Fruit fly (Drosophila melanogaster): ENCODE data around the gene fax.

fax gene

DNA sequence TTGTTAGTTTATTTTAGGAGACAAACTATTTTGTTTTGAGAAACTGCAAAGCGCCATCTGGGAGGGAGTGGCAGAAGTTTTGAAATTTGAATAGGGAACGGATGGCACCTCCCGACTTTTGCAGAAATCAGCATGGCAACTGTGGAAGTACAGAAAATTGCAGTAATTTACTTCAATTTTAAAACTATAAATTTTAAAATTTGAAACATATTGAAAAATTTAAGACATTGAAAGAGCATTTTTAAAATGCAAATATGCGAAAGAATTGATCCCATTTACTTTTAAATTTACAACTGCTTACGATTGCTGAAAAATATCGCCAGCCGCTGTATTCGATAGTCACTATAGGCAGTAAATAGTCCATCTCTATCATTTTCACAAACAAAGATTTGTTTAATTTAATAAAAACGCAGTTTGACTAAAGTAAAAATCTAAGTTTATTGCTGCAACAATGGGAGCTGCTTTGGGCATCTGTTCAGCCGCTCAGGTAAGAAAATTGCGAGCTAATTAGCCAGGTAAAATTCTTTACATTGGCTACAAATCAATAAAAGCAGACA lies 844 bp upstream of the fax start, which contains the start of gene Serinc (continued):
- TF ChIP-seq sob (GFP tag; IDR thresholded peaks at IDR 0.05) = peak; percentile 72
- TF ChIP-seq Fer2 (tag; optimal IDR thresholded peaks at IDR 0.05) = peak; percentile 16
- no peak for TF ChIP-seq her (GFP tag; optimal IDR thresholded peaks at IDR 0.05)
- TF ChIP-seq Awh (GFP tag; IDR thresholded peaks at IDR 0.05) = no peak
- peak; percentile 74 for TF ChIP-seq gro (GFP tag; optimal IDR thresholded peaks at IDR 0.05)
- peak; percentile 98 for TF ChIP-seq sna (GFP tag; IDR thresholded peaks at IDR 0.05; ENCODE audit: partially characterized antibody)
- peak; percentile 68 for TF ChIP-seq CG13624 (GFP tag; optimal IDR thresholded peaks at IDR 0.05)
- peak in 1 of 2 experiments; percentile 42 for TF ChIP-seq bsh (GFP tag; optimal IDR thresholded peaks at IDR 0.05)
- no peak for TF ChIP-seq CG5953 (GFP tag; IDR thresholded peaks at IDR 0.05)
- no peak for TF ChIP-seq wdn (GFP tag; IDR thresholded peaks at IDR 0.05)
- peak; percentile 50 to 59 for TF ChIP-seq dpn (GFP tag; optimal IDR thresholded peaks at IDR 0.05)
- TF ChIP-seq CG3407 (GFP tag; optimal IDR thresholded peaks at IDR 0.05) = peak; percentile 56
- TF ChIP-seq toy (GFP tag; IDR thresholded peaks at IDR 0.05) = no peak
- TF ChIP-seq CG4617 (GFP tag; optimal IDR thresholded peaks at IDR 0.05; ENCODE audit: borderline replicate concordance) = peak; percentile 91
- no peak for TF ChIP-seq Kr (GFP tag; optimal IDR thresholded peaks at IDR 0.05)
- TF ChIP-seq CG32532 (GFP tag; IDR thresholded peaks at IDR 0.05) = peak; percentile 62; the same call in 1 of the 2 replicates
- no peak for TF ChIP-seq gce (GFP tag; IDR thresholded peaks at IDR 0.05)
- no peak; the same call in 1 of the 2 replicates for TF ChIP-seq esg (GFP tag; conservative IDR thresholded peaks at IDR 0.05)
- TF ChIP-seq CG10543 (GFP tag; optimal IDR thresholded peaks at IDR 0.05) = peak; percentile 74
- peak; percentile 88 for TF ChIP-seq trem (tag; optimal IDR thresholded peaks at IDR 0.05)
- TF ChIP-seq CG12942 (GFP tag; optimal IDR thresholded peaks at IDR 0.05) = peak; percentile 28
- TF ChIP-seq CG11247 (GFP tag; IDR thresholded peaks at IDR 0.05) = 0 out of 2 replicates have a peak, but pooled peaks have one; percentile 5
- peak; percentile 30 for TF ChIP-seq CG2202 (tag; optimal IDR thresholded peaks at IDR 0.05)
- TF ChIP-seq CG13424 (tag; optimal IDR thresholded peaks at IDR 0.05) = peak; percentile 71
- no peak for TF ChIP-seq CG1024 (GFP tag; IDR thresholded peaks at IDR 0.05)
- peak; percentile 90 for TF ChIP-seq nerfin-2 (GFP tag; IDR thresholded peaks at IDR 0.05; ENCODE audit: partially characterized antibody)
- no peak for TF ChIP-seq otp (GFP tag; IDR thresholded peaks at IDR 0.05)
- peak; percentile 47 for TF ChIP-seq Fer1 (GFP tag; optimal IDR thresholded peaks at IDR 0.05)
- no peak for TF ChIP-seq stc (GFP tag; IDR thresholded peaks at IDR 0.05)
- no peak; the same call in 1 of the 2 replicates for TF ChIP-seq Xrp1 (GFP tag; IDR thresholded peaks at IDR 0.05)
- TF ChIP-seq Oaz (GFP tag; IDR thresholded peaks at IDR 0.05) = no peak
- TF ChIP-seq CG12744 (GFP tag; optimal IDR thresholded peaks at IDR 0.05) = no peak
- peak; percentile 36 for TF ChIP-seq CG12299 (tag; optimal IDR thresholded peaks at IDR 0.05)
- TF ChIP-seq wek (GFP tag; optimal IDR thresholded peaks at IDR 0.05) = peak; percentile 6
- no peak for TF ChIP-seq NK7.1 (GFP tag; optimal IDR thresholded peaks at IDR 0.05)
- peak; percentile 95 for TF ChIP-seq HLH4C (GFP tag; IDR thresholded peaks at IDR 0.05; ENCODE audit: partially characterized antibody)
- TF ChIP-seq eyg (GFP tag; optimal IDR thresholded peaks at IDR 0.05) = no peak
- TF ChIP-seq dati (GFP tag; IDR thresholded peaks at IDR 0.05) = no peak
- peak; percentile 97 for TF ChIP-seq CG14860 (GFP tag; IDR thresholded peaks at IDR 0.05; ENCODE audit: partially characterized antibody)
- no peak for TF ChIP-seq CG10366 (GFP tag; IDR thresholded peaks at IDR 0.05)
- TF ChIP-seq tap (tag; optimal IDR thresholded peaks at IDR 0.05) = no peak
- peak; percentile 33 for TF ChIP-seq CG9609 (GFP tag; optimal IDR thresholded peaks at IDR 0.05)
- TF ChIP-seq danr (GFP tag; IDR thresholded peaks at IDR 0.05) = no peak
- TF ChIP-seq CG34422 (GFP tag; IDR thresholded peaks at IDR 0.05) = 0 out of 3 replicates have a peak, but pooled peaks have one; percentile 14
- no peak for TF ChIP-seq pb (GFP tag; optimal IDR thresholded peaks at IDR 0.05)
- no peak for TF ChIP-seq br (optimal IDR thresholded peaks at IDR 0.05)
- TF ChIP-seq Hr39 (optimal IDR thresholded peaks at IDR 0.05) = no peak
- TF ChIP-seq yki (optimal IDR thresholded peaks at IDR 0.05) = no peak
- TF ChIP-seq BEAF-32 (GFP tag; optimal IDR thresholded peaks at IDR 0.05) = peak; percentile 97
- peak; percentile 36 for TF ChIP-seq CG8089 (GFP tag; optimal IDR thresholded peaks at IDR 0.05)
- no peak for TF ChIP-seq ATbp (GFP tag; optimal IDR thresholded peaks at IDR 0.05)
- no peak for TF ChIP-seq CG10959 (GFP tag; IDR thresholded peaks at IDR 0.05)

Measured in whole organism, embryonic.